Worm (Caenorhabditis elegans) whole organism, late embryonic: ENCODE measurements around the gene EGAP2.1.

Experiments used
- F13H6.1 ChIP-seq: sonication (generic microtip); optimal IDR thresholded peaks from 2 replicates; lab custom pipeline; 2016; ENCODE audit warnings: missing genetic modification characterization, missing compliant biosample characterization
- K02D7.2 ChIP-seq: sonication (generic microtip); optimal IDR thresholded peaks from 2 replicates; lab custom pipeline; 2017; ENCODE audit warnings: mild to moderate bottlenecking, missing genetic modification characterization, missing compliant biosample characterization
- Y22D7AL.16 ChIP-seq: sonication (generic microtip); optimal IDR thresholded peaks from 2 replicates; lab custom pipeline; 2016; ENCODE audit warnings: missing genetic modification characterization, missing compliant biosample characterization
- ahr-1 ChIP-seq: sonication (generic microtip); optimal IDR thresholded peaks from 2 replicates; lab custom pipeline; 2016; ENCODE audit warnings: missing genetic modification characterization, missing compliant biosample characterization
- ceh-14 ChIP-seq: sonication (generic microtip); optimal IDR thresholded peaks from 2 replicates; lab custom pipeline; 2016; ENCODE audit warnings: missing genotype, missing genetic modification characterization, missing compliant biosample characterization
- ceh-19 ChIP-seq: fragments of 200-800 bp; sonication (Bioruptor generic); optimal IDR thresholded peaks from 2 replicates; lab custom pipeline; 2018; ENCODE audit warnings: mild to moderate bottlenecking, missing genetic modification characterization, missing compliant biosample characterization
- ceh-24 ChIP-seq: sonication (generic microtip); optimal IDR thresholded peaks from 2 replicates; lab custom pipeline; 2016; ENCODE audit warnings: mild to moderate bottlenecking, missing genetic modification characterization, missing compliant biosample characterization
- ceh-34 ChIP-seq: sonication (generic microtip); optimal IDR thresholded peaks from 2 replicates; lab custom pipeline; 2016; ENCODE audit warnings: mild to moderate bottlenecking, missing genetic modification characterization, missing compliant biosample characterization
- ceh-45 ChIP-seq: fragments of 200-800 bp; sonication (Bioruptor generic); IDR thresholded peaks from 2 replicates; pipeline ENCODE4 v1.3.6; 2022; ENCODE audit warnings: missing genetic modification reagents, missing genetic modification characterization, missing compliant biosample characterization
- ceh-6 ChIP-seq: fragments of 200-800 bp; sonication (Bioruptor generic); optimal IDR thresholded peaks from 2 replicates; lab custom pipeline; 2018; ENCODE audit warnings: mild to moderate bottlenecking, missing genetic modification characterization, missing compliant biosample characterization
- ceh-9 ChIP-seq: sonication (generic microtip); optimal IDR thresholded peaks from 2 replicates; lab custom pipeline; 2016; ENCODE audit warnings: mild to moderate bottlenecking, missing genetic modification characterization, inconsistent platforms, missing compliant biosample characterization
- dve-1 ChIP-seq: sonication (generic microtip); optimal IDR thresholded peaks from 2 replicates; lab custom pipeline; 2017; ENCODE audit warnings: antibody characterized with exemption, mild to moderate bottlenecking, missing genetic modification characterization, missing compliant biosample characterization
- elt-2 ChIP-seq: sonication (generic microtip); optimal IDR thresholded peaks from 2 replicates; lab custom pipeline; 2016; ENCODE audit warnings: missing genetic modification reagents, missing genetic modification characterization, missing compliant biosample characterization
- eyg-1 ChIP-seq: sonication (generic microtip); optimal IDR thresholded peaks from 2 replicates; lab custom pipeline; 2016; ENCODE audit warnings: missing genotype, missing genetic modification characterization, missing compliant biosample characterization
- fax-1 ChIP-seq: sonication (generic microtip); optimal IDR thresholded peaks from 2 replicates; lab custom pipeline; 2016; ENCODE audit warnings: missing genotype, missing genetic modification characterization, missing compliant biosample characterization
- gmeb-2 ChIP-seq: sonication (generic microtip); optimal IDR thresholded peaks from 2 replicates; lab custom pipeline; 2016; ENCODE audit warnings: missing genetic modification characterization, inconsistent platforms, missing compliant biosample characterization
- hlh-15 ChIP-seq: sonication (generic microtip); optimal IDR thresholded peaks from 2 replicates; lab custom pipeline; 2016; ENCODE audit warnings: missing genetic modification characterization, missing compliant biosample characterization
- hlh-30 ChIP-seq: sonication (generic microtip); optimal IDR thresholded peaks from 2 replicates; lab custom pipeline; 2017; ENCODE audit warnings: antibody characterized with exemption, missing genetic modification characterization, missing compliant biosample characterization; ENCODE audit not compliant: insufficient read depth
- lim-6 ChIP-seq: sonication (generic microtip); optimal IDR thresholded peaks from 2 replicates; lab custom pipeline; 2016; ENCODE audit warnings: missing genetic modification characterization, missing compliant biosample characterization
- madf-2 ChIP-seq: sonication (generic microtip); optimal IDR thresholded peaks from 2 replicates; lab custom pipeline; 2017; ENCODE audit warnings: missing genetic modification characterization, missing compliant biosample characterization
- nfya-1 ChIP-seq: sonication (generic microtip); optimal IDR thresholded peaks from 2 replicates; lab custom pipeline; 2017; ENCODE audit warnings: missing genetic modification characterization, mild to moderate bottlenecking, missing compliant biosample characterization, antibody characterized with exemption, moderate library complexity
- nhr-11 ChIP-seq: fragments of 150-350 bp; optimal IDR thresholded peaks from 2 replicates; lab custom pipeline; 2014; ENCODE audit warnings: missing biosample characterization, missing genetic modification characterization
- nhr-232 ChIP-seq: sonication (generic microtip); optimal IDR thresholded peaks from 2 replicates; lab custom pipeline; 2016; ENCODE audit warnings: missing genetic modification characterization, missing compliant biosample characterization
- pax-1 ChIP-seq: fragments of 150-350 bp; optimal IDR thresholded peaks from 2 replicates; lab custom pipeline; 2014; ENCODE audit warnings: missing biosample characterization, missing genetic modification characterization
- pha-2 ChIP-seq: sonication (generic microtip); optimal IDR thresholded peaks from 2 replicates; lab custom pipeline; 2017; ENCODE audit warnings: mild to moderate bottlenecking, missing genetic modification characterization, missing compliant biosample characterization
- pros-1 ChIP-seq: fragments of 150-350 bp; optimal IDR thresholded peaks from 2 replicates; lab custom pipeline; 2014; ENCODE audit warnings: missing biosample characterization, missing genetic modification reagents, missing genetic modification characterization
- ref-2 ChIP-seq: sonication (generic microtip); optimal IDR thresholded peaks from 2 replicates; lab custom pipeline; 2016; ENCODE audit warnings: missing genetic modification characterization, missing compliant biosample characterization
- rnt-1 ChIP-seq: sonication (generic microtip); optimal IDR thresholded peaks from 2 replicates; lab custom pipeline; 2016; ENCODE audit warnings: missing genetic modification characterization, missing compliant biosample characterization
- sdc-2 ChIP-seq: sonication (generic microtip); optimal IDR thresholded peaks from 2 replicates; lab custom pipeline; 2016; ENCODE audit warnings: missing genotype, missing genetic modification characterization, missing compliant biosample characterization
- sox-2 ChIP-seq: fragments of 200-800 bp; sonication (Bioruptor generic); IDR thresholded peaks from 2 replicates; pipeline ENCODE4 v1.3.6; 2022; ENCODE audit warnings: missing genetic modification reagents, missing genetic modification characterization, missing compliant biosample characterization
- tbx-7 ChIP-seq: sonication (generic microtip); optimal IDR thresholded peaks from 2 replicates; lab custom pipeline; 2016; ENCODE audit warnings: missing genotype, missing genetic modification characterization, missing compliant biosample characterization
- ttx-3 ChIP-seq: sonication (generic microtip); optimal IDR thresholded peaks from 2 replicates; lab custom pipeline; 2016; ENCODE audit warnings: missing genetic modification reagents, missing genetic modification characterization, missing compliant biosample characterization
- unc-42 ChIP-seq: sonication (generic microtip); optimal IDR thresholded peaks from 2 replicates; lab custom pipeline; 2016; ENCODE audit warnings: missing genotype, missing genetic modification characterization, missing compliant biosample characterization
- unc-55 ChIP-seq: sonication (generic microtip); optimal IDR thresholded peaks from 2 replicates; lab custom pipeline; 2017; ENCODE audit warnings: missing biosample characterization, missing genetic modification reagents, missing genetic modification characterization
- unc-86 ChIP-seq: sonication (generic microtip); optimal IDR thresholded peaks from 2 replicates; lab custom pipeline; 2016; ENCODE audit warnings: missing genetic modification characterization, missing compliant biosample characterization

The EGAP2.1 gene

DNA sequence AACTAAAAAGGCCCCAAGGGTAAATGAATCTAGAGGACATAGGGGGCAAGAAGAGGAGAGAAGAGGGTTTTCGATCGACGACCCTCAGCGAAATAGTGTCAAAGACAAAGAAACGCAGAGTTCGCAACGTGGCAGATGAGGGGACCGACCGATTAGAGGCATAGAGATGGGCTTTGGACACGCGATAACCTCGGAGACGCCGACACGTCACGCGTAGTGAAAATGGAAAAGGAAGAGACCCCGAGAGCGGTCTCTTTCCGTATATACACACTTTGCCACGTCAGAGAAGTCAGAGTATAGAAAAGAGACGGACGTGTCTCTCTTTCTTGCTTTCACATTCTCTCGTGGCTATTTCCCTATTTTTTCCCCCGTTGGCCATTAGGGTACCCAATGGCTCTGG lies 49.7 kb upstream of the EGAP2.1 start (continued):
- TF ChIP-seq lim-6 (tag; lab: Kevin White, UChicago) (no peak), ceh-6 (GFP tag; lab: Kevin White, UChicago) (no peak), madf-2 (tag; lab: Kevin White, UChicago) (peak; percentile 15), K02D7.2 (tag; lab: Kevin White, UChicago) (no peak), dve-1 (tag; lab: Kevin White, UChicago) (no peak), pros-1 (tag; lab: Kevin White, UChicago) (peak; percentile 80), sox-2 (GFP tag; lab: Robert Waterston, UW) (no peak), gmeb-2 (tag; lab: Kevin White, UChicago) (no peak), hlh-30 (peak; percentile 90), hlh-15 (tag; lab: Kevin White, UChicago) (no peak), nfya-1 (peak; percentile 80), tbx-7 (tag; lab: Kevin White, UChicago) (no peak), pax-1 (tag; lab: Kevin White, UChicago) (no peak), ceh-24 (tag; lab: Kevin White, UChicago) (no peak), sdc-2 (tag; lab: Kevin White, UChicago) (peak; percentile 45), nhr-11 (tag; lab: Kevin White, UChicago) (no peak), rnt-1 (tag; lab: Kevin White, UChicago) (peak; percentile 52), fax-1 (tag; lab: Kevin White, UChicago) (no peak), nhr-232 (tag; lab: Kevin White, UChicago) (no peak)

DNA sequence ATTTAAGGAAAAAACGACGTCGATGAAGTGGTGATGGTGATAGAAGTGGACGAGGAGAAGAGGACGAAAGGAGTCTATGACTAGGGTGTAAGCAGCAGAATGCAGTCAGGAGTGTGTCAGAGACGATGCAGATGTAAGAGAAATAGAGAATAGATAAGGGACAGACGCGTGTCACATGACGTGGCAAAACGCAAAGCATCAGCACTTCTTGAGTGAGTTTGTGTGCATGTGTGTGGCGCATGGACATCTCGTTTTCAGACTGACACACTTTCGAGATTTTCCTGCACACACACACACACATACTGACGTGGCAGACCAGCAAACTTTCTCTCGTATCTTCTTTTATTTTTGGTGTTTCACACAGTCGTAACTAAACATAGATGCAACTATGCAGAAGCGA lies 48.8 kb upstream of the EGAP2.1 start:
- TF ChIP-seq hlh-30 (peak; percentile 89), nfya-1 (peak; percentile 14), ref-2 (tag; lab: Kevin White, UChicago) (no peak), ceh-45 (GFP tag; lab: Robert Waterston, UW) (0 out of 2 replicates have a peak, but pooled peaks have one; percentile 31), unc-55 (peak; percentile 43), ahr-1 (tag; lab: Kevin White, UChicago) (no peak), elt-2 (peak; percentile 89)

DNA sequence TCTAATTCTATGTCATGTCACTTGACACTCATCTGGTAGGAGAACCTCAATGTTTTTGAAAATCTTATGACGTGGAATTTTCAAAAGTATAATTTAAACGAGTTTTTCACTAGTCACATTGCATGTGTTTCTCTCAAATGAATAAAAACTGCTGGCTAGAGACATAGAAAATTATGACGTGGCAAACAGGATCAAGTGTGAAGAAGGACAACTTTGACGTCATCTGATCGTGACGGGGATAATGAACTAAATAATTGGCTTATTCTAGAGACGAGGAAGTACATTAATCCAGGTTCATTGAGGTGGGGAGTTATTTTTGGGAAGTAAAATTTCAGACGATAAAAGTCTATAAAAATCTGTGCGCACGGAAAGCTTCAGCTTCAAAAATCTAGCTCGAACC lies 48.0 kb upstream of the EGAP2.1 start:
- TF ChIP-seq ceh-9 (no peak), ttx-3 (tag; lab: Kevin White, UChicago) (no peak), madf-2 (tag; lab: Kevin White, UChicago) (no peak), ahr-1 (tag; lab: Kevin White, UChicago) (no peak), tbx-7 (tag; lab: Kevin White, UChicago) (no peak), ceh-14 (no peak), Y22D7AL.16 (tag; lab: Kevin White, UChicago) (no peak), pha-2 (tag; lab: Kevin White, UChicago) (no peak), elt-2 (no peak), F13H6.1 (no peak), nhr-11 (tag; lab: Kevin White, UChicago) (no peak), ceh-19 (no peak), eyg-1 (no peak), ceh-34 (tag; lab: Kevin White, UChicago) (no peak), unc-42 (no peak)

DNA sequence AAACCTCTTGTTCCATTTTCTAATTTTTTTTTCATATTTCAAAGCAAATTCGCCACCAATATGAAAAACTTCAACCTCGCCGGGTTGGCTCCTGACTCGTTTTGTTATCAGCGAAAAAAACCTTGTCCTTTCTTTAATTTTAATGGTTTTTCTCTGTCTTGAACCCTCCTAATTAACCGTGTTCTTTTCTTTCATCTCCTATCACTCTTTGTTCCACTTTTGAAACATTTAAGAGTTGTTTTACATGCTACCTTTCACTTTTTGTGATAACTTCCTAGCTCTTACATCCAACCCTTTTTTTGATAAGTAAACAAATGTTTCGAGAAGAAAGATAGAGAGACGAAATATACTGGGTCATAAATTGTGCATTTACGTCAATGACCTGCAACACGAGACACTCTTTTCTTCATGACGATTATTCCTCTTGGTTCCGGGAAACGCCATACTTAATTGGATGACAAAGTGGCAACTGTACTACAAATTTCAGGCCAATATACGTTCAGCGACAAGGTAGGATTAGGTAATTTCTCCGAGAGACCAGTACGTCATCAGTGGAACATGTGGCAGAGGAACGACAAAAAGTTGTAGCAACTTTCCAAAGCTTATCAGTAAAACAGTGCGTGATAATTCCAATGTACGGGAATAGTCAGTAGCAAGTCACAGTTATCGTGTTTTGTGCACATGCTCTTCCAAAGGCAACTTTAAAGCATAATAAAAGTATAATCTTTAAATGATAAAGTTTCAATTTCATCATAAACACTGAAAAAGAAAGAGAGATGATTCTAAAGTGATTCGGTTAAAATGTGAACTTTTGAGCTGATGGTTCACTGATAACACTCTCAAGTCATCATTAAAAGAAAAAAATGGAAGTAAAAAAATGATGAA lies 46.3 kb upstream of the EGAP2.1 start:
- TF ChIP-seq unc-86 (tag; lab: Kevin White, UChicago) (no peak), elt-2 (peak; percentile 83)
